Fruit fly (Drosophila melanogaster) whole organism: ENCODE measurements around the gene Kcmf1.

Experiments used
- Dll ChIP-seq: fragments of >200 bp; optimal IDR thresholded peaks from 2 replicates; lab custom pipeline; 2017
- usp ChIP-seq: fragments of >200 bp; optimal IDR thresholded peaks from 2 replicates; lab custom pipeline; 2017; ENCODE audit warnings: missing biosample characterization, missing genetic modification characterization, mixed read lengths

DNA sequence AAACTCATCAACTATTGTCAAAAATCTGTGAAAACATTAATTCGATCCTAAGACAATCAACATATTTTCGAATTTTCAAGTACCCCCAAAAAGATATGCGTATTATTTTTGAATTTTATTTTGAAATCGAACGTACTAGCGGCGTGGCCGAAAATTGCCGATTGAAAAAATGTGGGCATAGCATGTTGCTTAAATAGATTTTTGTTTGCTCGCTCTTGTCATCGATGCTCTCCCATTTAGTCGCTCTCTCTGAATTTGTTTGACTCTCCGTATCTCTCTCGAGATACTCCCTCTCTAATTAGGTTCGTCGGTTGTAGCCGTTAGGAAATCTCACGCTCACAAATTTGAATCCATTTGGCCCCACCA lies 42.3 kb upstream of the Kcmf1 start:
- no peak for TF ChIP-seq Dll (lab: Kevin White, UChicago)
- TF ChIP-seq usp (GFP tag; lab: Kevin White, UChicago) = no peak
